Fruit fly (Drosophila melanogaster) whole organism, wandering third instar larva: ENCODE measurements around the gene sick.

ENCODE experiments used
- Abd-B ChIP-seq: fragments of >200 bp; optimal IDR thresholded peaks from 2 replicates; lab custom pipeline; 2017; ENCODE audit warnings: missing biosample characterization, missing genetic modification characterization
- Myc ChIP-seq: fragments of >200 bp; optimal IDR thresholded peaks from 2 replicates; lab custom pipeline; 2017
- Sp1 ChIP-seq: fragments of 200-800 bp; sonication (Bioruptor generic); optimal IDR thresholded peaks from 3 replicates; lab custom pipeline; 2019; ENCODE audit warnings: missing biosample characterization, mild to moderate bottlenecking, missing genetic modification characterization, moderate library complexity
- dl ChIP-seq, 2 experiments: fragments of 175-275, 200-275 bp in 1 of 2; fragments of 200-275 bp in 1 of 2; sonication (Bioruptor generic); optimal IDR thresholded peaks; lab custom pipeline; 2018; ENCODE audit warnings: mild to moderate bottlenecking in 2 of 2, missing biosample characterization in 2 of 2, missing genetic modification characterization in 2 of 2, moderate library complexity in 2 of 2; ENCODE audit not compliant: partially characterized antibody in 2 of 2, insufficient read depth in 1 of 2
- dmrt93B ChIP-seq: fragments of 200-800 bp; sonication (Bioruptor generic); optimal IDR thresholded peaks from 2 replicates; lab custom pipeline; 2018; ENCODE audit warnings: missing biosample characterization, mild to moderate bottlenecking, missing genetic modification characterization
- fru ChIP-seq: fragments of 200-800 bp; sonication (Bioruptor generic); optimal IDR thresholded peaks from 3 replicates; lab custom pipeline; 2016; ENCODE audit warnings: missing biosample characterization, mild to moderate bottlenecking, missing genetic modification characterization
- rgr ChIP-seq: fragments of 200-800 bp; sonication (Bioruptor generic); optimal IDR thresholded peaks from 3 replicates; lab custom pipeline; 2016; ENCODE audit warnings: missing biosample characterization, mild to moderate bottlenecking, missing genetic modification characterization

DNA sequence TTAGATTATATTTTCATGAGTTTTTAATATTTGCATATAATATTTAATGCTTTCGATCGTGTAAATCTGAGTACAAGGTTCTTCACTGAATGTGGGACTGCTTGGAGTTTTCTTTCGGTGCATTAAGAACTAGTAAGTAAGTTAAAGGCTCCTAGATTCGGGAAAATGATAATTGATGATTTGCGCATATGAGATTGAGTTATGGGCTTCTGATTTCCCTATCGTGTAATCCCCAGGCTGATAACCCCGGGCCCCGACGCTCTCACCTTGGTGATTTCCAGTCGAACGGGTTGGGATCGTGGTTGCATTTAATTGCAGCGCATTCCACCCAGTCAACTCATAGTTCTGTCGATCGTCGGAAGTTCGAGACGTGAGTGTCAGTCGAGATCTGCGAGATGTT, 167.7 kb downstream of the sick start, which contains the start of gene CG10680:
- TF ChIP-seq Sp1 = no peak
- no peak for TF ChIP-seq fru
- no peak for TF ChIP-seq dmrt93B (GFP tag; lab: Kevin White, UChicago)
- TF ChIP-seq dl (GFP tag; optimal IDR thresholded peaks at IDR 0.05; lab: Kevin White, UChicago; ENCODE audit: insufficient read depth in 1 of 2, partially characterized antibody in 2 of 2) = no peak
- no peak for TF ChIP-seq rgr (GFP tag; lab: Kevin White, UChicago)
- TF ChIP-seq Abd-B = no peak
- no peak for TF ChIP-seq Myc
